Worm (Caenorhabditis elegans) whole organism, L4 larva: Measurements from ENCODE around the gene inf-1.

Experiments
- D1046.2 ChIP-seq: fragments of 200-800 bp; sonication (Bioruptor generic); IDR thresholded peaks from 2 replicates; pipeline ENCODE4 v1.3.6; 2022; ENCODE audit warnings: missing genetic modification characterization, missing compliant biosample characterization
- F37D6.2 ChIP-seq: sonication (generic microtip); optimal IDR thresholded peaks from 2 replicates; lab custom pipeline; 2016; ENCODE audit warnings: mild to moderate bottlenecking, missing genetic modification characterization, missing compliant biosample characterization
- F49E8.2 ChIP-seq: sonication (generic microtip); optimal IDR thresholded peaks from 2 replicates; lab custom pipeline; 2016; ENCODE audit warnings: missing compliant biosample characterization, mild to moderate bottlenecking, missing genetic modification characterization, borderline replicate concordance
- Y105C5A.15 ChIP-seq: fragments of 200-800 bp; sonication (Bioruptor generic); IDR thresholded peaks from 2 replicates; pipeline ENCODE4 v1.3.6; 2022; ENCODE audit warnings: missing genetic modification characterization, missing compliant biosample characterization
- Y48G9A.11 ChIP-seq: fragments of 200-800 bp; sonication (Bioruptor generic); IDR thresholded peaks from 2 replicates; pipeline ENCODE4 v1.3.6; 2022; ENCODE audit warnings: missing genetic modification reagents, missing genetic modification characterization, missing compliant biosample characterization
- Y5F2A.4 ChIP-seq: fragments of 200-800 bp; sonication (Bioruptor generic); optimal IDR thresholded peaks from 2 replicates; lab custom pipeline; 2018; ENCODE audit warnings: mild to moderate bottlenecking, missing genetic modification characterization, missing compliant biosample characterization
- aha-1 ChIP-seq: fragments of 150-350 bp; peaks from one replicate; lab custom pipeline; 2014; ENCODE audit warnings: missing biosample characterization, missing genetic modification characterization
- attf-4 ChIP-seq: sonication (generic microtip); optimal IDR thresholded peaks from 3 replicates; lab custom pipeline; 2017; ENCODE audit warnings: missing biosample characterization, missing genetic modification characterization
- ceh-32 ChIP-seq: sonication (generic microtip); optimal IDR thresholded peaks from 2 replicates; lab custom pipeline; 2016; ENCODE audit warnings: mild to moderate bottlenecking, missing genetic modification characterization, missing compliant biosample characterization; ENCODE audit not compliant: poor library complexity
- ceh-44 ChIP-seq: fragments of 200-800 bp; sonication (Bioruptor generic); IDR thresholded peaks from 2 replicates; pipeline ENCODE4 v1.3.6; 2022; ENCODE audit warnings: missing genetic modification reagents, missing genetic modification characterization, missing compliant biosample characterization
- daf-8 ChIP-seq: fragments of 200-800 bp; sonication (Bioruptor generic); IDR thresholded peaks from 2 replicates; pipeline ENCODE4 v1.3.6; 2022; ENCODE audit warnings: missing genetic modification characterization, missing compliant biosample characterization
- dpl-1 ChIP-seq: fragments of 150-350 bp; optimal IDR thresholded peaks from 2 replicates; lab custom pipeline; 2014; ENCODE audit warnings: missing biosample characterization, missing genetic modification reagents, missing genetic modification characterization
- duxl-1 ChIP-seq: sonication (generic microtip); optimal IDR thresholded peaks from 2 replicates; lab custom pipeline; 2016; ENCODE audit warnings: mild to moderate bottlenecking, missing genetic modification characterization, moderate library complexity, missing compliant biosample characterization; ENCODE audit not compliant: poor library complexity
- dve-1 ChIP-seq: sonication (generic microtip); optimal IDR thresholded peaks from 2 replicates; lab custom pipeline; 2017; ENCODE audit warnings: antibody characterized with exemption, mild to moderate bottlenecking, missing genetic modification characterization, missing compliant biosample characterization; ENCODE audit not compliant: insufficient read depth
- egl-43 ChIP-seq: fragments of 200-800 bp; sonication (Bioruptor generic); IDR thresholded peaks from 2 replicates; pipeline ENCODE4 v1.3.6; 2022; ENCODE audit warnings: missing genetic modification reagents, missing genetic modification characterization, missing compliant biosample characterization
- fos-1 ChIP-seq: fragments of 150-350 bp; optimal IDR thresholded peaks from 2 replicates; lab custom pipeline; 2014; ENCODE audit warnings: missing biosample characterization, missing genetic modification characterization
- gei-8 ChIP-seq: fragments of 200-800 bp; sonication (Bioruptor generic); optimal IDR thresholded peaks from 2 replicates; lab custom pipeline; 2018; ENCODE audit warnings: mild to moderate bottlenecking, missing genetic modification characterization, missing compliant biosample characterization
- hif-1 ChIP-seq, 2 experiments: sonication (generic microtip); optimal IDR thresholded peaks; 2 replicates each; lab custom pipeline; 2016 to 2017; ENCODE audit warnings: missing compliant biosample characterization in 2 of 2, missing genetic modification characterization in 2 of 2, missing genetic modification reagents in 2 of 2, missing genotype in 2 of 2, mild to moderate bottlenecking in 1 of 2
- hlh-30 ChIP-seq: sonication (generic microtip); optimal IDR thresholded peaks from 2 replicates; lab custom pipeline; 2017; ENCODE audit warnings: antibody characterized with exemption, mild to moderate bottlenecking, missing genetic modification characterization, missing compliant biosample characterization; ENCODE audit not compliant: insufficient read depth
- hmg-1.1 ChIP-seq: fragments of 200-800 bp; sonication (Bioruptor generic); IDR thresholded peaks from 2 replicates; pipeline ENCODE4 v1.3.6; 2022; ENCODE audit warnings: missing genetic modification reagents, missing genetic modification characterization, missing compliant biosample characterization
- lin-13 ChIP-seq: fragments of 150-350 bp; optimal IDR thresholded peaks from 2 replicates; lab custom pipeline; 2014; ENCODE audit warnings: missing biosample characterization, missing genetic modification reagents, missing genetic modification characterization
- lin-15B ChIP-seq: fragments of 150-350 bp; sonication (generic microtip); optimal IDR thresholded peaks from 3 replicates; lab custom pipeline; 2014; ENCODE audit warnings: missing biosample characterization, missing genetic modification characterization
- lin-38 ChIP-seq: fragments of 200-800 bp; sonication (Bioruptor generic); IDR thresholded peaks from 2 replicates; pipeline ENCODE4 v1.3.6; 2022; ENCODE audit warnings: missing genetic modification reagents, missing genetic modification characterization, missing compliant biosample characterization
- lin-39 ChIP-seq: fragments of 150-350 bp; optimal IDR thresholded peaks from 2 replicates; lab custom pipeline; 2014; ENCODE audit warnings: missing biosample characterization, missing genetic modification reagents, missing genetic modification characterization
- madf-9 ChIP-seq: fragments of 200-800 bp; sonication (Bioruptor generic); conservative IDR thresholded peaks from 2 replicates; pipeline ENCODE4 v1.3.6; 2022; ENCODE audit warnings: missing genetic modification reagents, missing genetic modification characterization, missing compliant biosample characterization
- mdl-1 ChIP-seq, 2 experiments: fragments of 150-350 bp in 1 of 2; sonication (generic microtip) in 1 of 2; optimal IDR thresholded peaks; 2 replicates each; lab custom pipeline; 2014 to 2017; ENCODE audit warnings: missing biosample characterization in 2 of 2, missing genetic modification characterization in 2 of 2
- mdt-29 ChIP-seq: fragments of 200-800 bp; sonication (Bioruptor generic); IDR thresholded peaks from 2 replicates; pipeline ENCODE4 v1.3.6; 2022; ENCODE audit warnings: missing genetic modification reagents, missing genetic modification characterization, missing compliant biosample characterization
- mes-2 ChIP-seq: sonication (generic microtip); optimal IDR thresholded peaks from 2 replicates; lab custom pipeline; 2016; ENCODE audit warnings: missing genotype, mild to moderate bottlenecking, missing genetic modification characterization, missing compliant biosample characterization; ENCODE audit not compliant: poor library complexity, severe bottlenecking
- mxl-2 ChIP-seq: fragments of 200-800 bp; sonication (Bioruptor generic); conservative IDR thresholded peaks from 2 replicates; pipeline ENCODE4 v1.3.6; 2022; ENCODE audit warnings: missing genetic modification reagents, missing genetic modification characterization, missing compliant biosample characterization
- nhr-10 ChIP-seq: fragments of 150-350 bp; optimal IDR thresholded peaks from 2 replicates; lab custom pipeline; 2014; ENCODE audit warnings: missing biosample characterization, missing genetic modification characterization
- nhr-102 ChIP-seq: sonication (generic microtip); optimal IDR thresholded peaks from 2 replicates; lab custom pipeline; 2016; ENCODE audit warnings: mild to moderate bottlenecking, missing genetic modification characterization, moderate library complexity, missing compliant biosample characterization
- nhr-11 ChIP-seq: fragments of 150-350 bp; optimal IDR thresholded peaks from 2 replicates; lab custom pipeline; 2014; ENCODE audit warnings: missing biosample characterization, missing genetic modification characterization
- nhr-111 ChIP-seq: fragments of 200-800 bp; sonication (Bioruptor generic); optimal IDR thresholded peaks from 2 replicates; lab custom pipeline; 2018; ENCODE audit warnings: mild to moderate bottlenecking, missing genetic modification characterization, missing compliant biosample characterization
- nhr-41 ChIP-seq: fragments of 200-800 bp; sonication (Bioruptor generic); IDR thresholded peaks from 2 replicates; pipeline ENCODE4 v1.3.6; 2022; ENCODE audit warnings: missing genetic modification reagents, missing genetic modification characterization, missing compliant biosample characterization
- nhr-42 ChIP-seq: fragments of 200-800 bp; sonication (Bioruptor generic); IDR thresholded peaks from 2 replicates; pipeline ENCODE4 v1.3.6; 2022; ENCODE audit warnings: missing genetic modification characterization, missing compliant biosample characterization
- pqm-1 ChIP-seq: sonication (generic microtip); optimal IDR thresholded peaks from 2 replicates; lab custom pipeline; 2017; ENCODE audit warnings: missing biosample characterization, missing genetic modification characterization
- rbr-2 ChIP-seq: sonication (generic microtip); optimal IDR thresholded peaks from 2 replicates; lab custom pipeline; 2016; ENCODE audit warnings: missing genotype, missing genetic modification characterization, missing compliant biosample characterization
- saeg-2 ChIP-seq: fragments of 200-800 bp; sonication (Bioruptor generic); IDR thresholded peaks from 2 replicates; pipeline ENCODE4 v1.3.6; 2022; ENCODE audit warnings: missing genetic modification reagents, missing genetic modification characterization, missing compliant biosample characterization
- sdz-12 ChIP-seq: fragments of 200-800 bp; sonication (Bioruptor generic); optimal IDR thresholded peaks from 2 replicates; lab custom pipeline; 2018; ENCODE audit warnings: mild to moderate bottlenecking, missing genetic modification characterization, missing compliant biosample characterization
- set-16 ChIP-seq: fragments of 200-800 bp; sonication (Bioruptor generic); IDR thresholded peaks from 2 replicates; pipeline ENCODE4 v1.3.6; 2022; ENCODE audit warnings: missing genetic modification reagents, missing genetic modification characterization, missing compliant biosample characterization
- snpc-1.2 ChIP-seq: fragments of 200-800 bp; sonication (Bioruptor generic); IDR thresholded peaks from 2 replicates; pipeline ENCODE4 v1.3.6; 2022; ENCODE audit warnings: missing genetic modification reagents, missing genetic modification characterization, missing compliant biosample characterization
- snpc-4 ChIP-seq: fragments of 150-350 bp; optimal IDR thresholded peaks from 2 replicates; lab custom pipeline; 2014; ENCODE audit warnings: missing biosample characterization, missing genetic modification characterization
- spr-3 ChIP-seq: fragments of 200-800 bp; sonication (Bioruptor generic); optimal IDR thresholded peaks from 2 replicates; lab custom pipeline; 2018; ENCODE audit warnings: mild to moderate bottlenecking, missing genetic modification characterization, missing compliant biosample characterization
- tag-97 ChIP-seq: fragments of 200-800 bp; sonication (Bioruptor generic); IDR thresholded peaks from 2 replicates; pipeline ENCODE4 v1.3.6; 2022; ENCODE audit warnings: missing genetic modification characterization, missing compliant biosample characterization
- tra-1 ChIP-seq: fragments of 200-800 bp; sonication (Bioruptor generic); IDR thresholded peaks from 2 replicates; pipeline ENCODE4 v1.3.6; 2022; ENCODE audit warnings: missing genetic modification reagents, missing genetic modification characterization, missing compliant biosample characterization
- unc-130 ChIP-seq: sonication (generic microtip); optimal IDR thresholded peaks from 2 replicates; lab custom pipeline; 2016; ENCODE audit warnings: missing genetic modification reagents, missing genetic modification characterization, missing compliant biosample characterization
- vab-7 ChIP-seq: fragments of 200-800 bp; sonication (Bioruptor generic); IDR thresholded peaks from 2 replicates; pipeline ENCODE4 v1.3.6; 2022; ENCODE audit warnings: missing genetic modification reagents, missing genetic modification characterization, missing compliant biosample characterization
- zag-1 ChIP-seq: fragments of 150-350 bp; optimal IDR thresholded peaks from 2 replicates; lab custom pipeline; 2014; ENCODE audit warnings: missing biosample characterization, missing genetic modification characterization
- zfp-2 ChIP-seq: sonication (generic microtip); optimal IDR thresholded peaks from 2 replicates; lab custom pipeline; 2016; ENCODE audit warnings: mild to moderate bottlenecking, missing genetic modification characterization, missing compliant biosample characterization
- zip-11 ChIP-seq: fragments of 200-800 bp; sonication (Bioruptor generic); IDR thresholded peaks from 2 replicates; pipeline ENCODE4 v1.3.6; 2022; ENCODE audit warnings: missing genetic modification characterization, missing compliant biosample characterization

Gene inf-1

DNA sequence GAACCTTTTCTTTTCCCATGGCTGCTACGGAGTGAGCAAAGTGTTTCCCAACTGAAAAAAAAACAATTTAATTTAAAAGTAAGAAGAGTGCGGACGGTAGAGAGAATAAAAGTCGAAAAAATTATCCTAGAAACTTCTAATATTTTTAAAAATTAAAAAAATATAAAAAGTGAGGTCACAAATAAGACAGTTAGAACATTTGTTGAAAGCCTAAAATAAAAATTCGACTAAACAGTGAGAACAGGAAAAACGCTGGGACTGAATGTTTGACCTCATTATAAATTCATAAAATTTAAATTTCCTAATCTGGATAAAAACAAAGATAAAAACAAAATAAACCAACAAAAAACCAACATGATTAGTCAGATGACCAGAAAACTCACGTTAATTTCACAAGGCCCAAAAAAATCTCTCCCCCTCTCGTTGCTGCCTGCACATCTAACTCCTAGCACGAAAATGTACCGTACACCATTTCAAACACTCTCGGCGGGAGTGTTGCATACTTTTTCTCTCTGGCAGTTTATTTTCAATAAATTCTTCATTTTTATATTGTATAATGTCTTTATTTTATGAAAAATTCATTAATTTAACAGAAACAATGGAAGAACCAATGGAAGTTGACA is 41.8 kb downstream of the inf-1 start, which contains the start of the genes eef-1A.1 and rfc-4 (continued):
- TF ChIP-seq lin-15B (tag; lab: Kevin White, UChicago) (peak; percentile 42), nhr-11 (tag; lab: Kevin White, UChicago) (peak; percentile 98), Y105C5A.15 (GFP tag; lab: Robert Waterston, UW) (no peak), nhr-42 (no peak), egl-43 (GFP tag; lab: Robert Waterston, UW) (peak; percentile 63; the same call in 1 of the 2 replicates), mdt-29 (GFP tag; lab: Robert Waterston, UW) (peak; percentile 24; the same call in 1 of the 2 replicates), tra-1 (GFP tag; lab: Robert Waterston, UW) (peak; percentile 36; the same call in 1 of the 2 replicates), hmg-1.1 (GFP tag; lab: Robert Waterston, UW) (peak; percentile 92), vab-7 (GFP tag; lab: Robert Waterston, UW) (peak; percentile 56), ceh-44 (GFP tag; lab: Robert Waterston, UW) (no peak), dve-1 (tag; lab: Kevin White, UChicago) (peak; percentile 99), snpc-4 (tag; lab: Kevin White, UChicago) (no peak), madf-9 (peak; percentile 69; the same call in 1 of the 2 replicates), mes-2 (peak; percentile 97), tag-97 (GFP tag; lab: Robert Waterston, UW) (no peak), aha-1 (tag; lab: Kevin White, UChicago) (peak; percentile 99), saeg-2 (no peak), rbr-2 (tag; lab: Kevin White, UChicago) (peak; percentile 94), spr-3 (GFP tag; lab: Kevin White, UChicago) (peak; percentile 55), attf-4 (no peak), F49E8.2 (tag; lab: Kevin White, UChicago) (peak; percentile 71), zag-1 (tag; lab: Kevin White, UChicago) (no peak), fos-1 (tag; lab: Kevin White, UChicago) (no peak), unc-130 (peak; percentile 87), lin-38 (GFP tag; lab: Robert Waterston, UW) (peak; percentile 90), zfp-2 (tag; lab: Kevin White, UChicago) (peak; percentile 96), lin-39 (tag; lab: Kevin White, UChicago) (peak; percentile 55), nhr-41 (GFP tag; lab: Robert Waterston, UW) (no peak), Y5F2A.4 (GFP tag; lab: Kevin White, UChicago) (peak; percentile 13), gei-8 (GFP tag; lab: Kevin White, UChicago) (no peak), mxl-2 (GFP tag; lab: Robert Waterston, UW) (no peak), hif-1 (tag; optimal IDR thresholded peaks at IDR 0.05; lab: Kevin White, UChicago) (peak; percentile 68 to 93), duxl-1 (peak; percentile 89), ceh-32 (tag; lab: Kevin White, UChicago) (no peak), zip-11 (GFP tag; lab: Robert Waterston, UW) (no peak), hlh-30 (tag; lab: Kevin White, UChicago) (peak; percentile 100), set-16 (GFP tag; lab: Robert Waterston, UW) (no peak), sdz-12 (no peak), nhr-10 (tag; lab: Kevin White, UChicago) (no peak), pqm-1 (tag; lab: Kevin White, UChicago) (peak; percentile 41), nhr-111 (GFP tag; lab: Kevin White, UChicago) (no peak), snpc-1.2 (GFP tag; lab: Robert Waterston, UW) (peak; percentile 47; the same call in 1 of the 2 replicates), nhr-102 (tag; lab: Kevin White, UChicago) (peak; percentile 89), mdl-1 (tag; optimal IDR thresholded peaks at IDR 0.05; lab: Kevin White, UChicago) (peak; percentile 24 to 91), F37D6.2 (tag; lab: Kevin White, UChicago) (peak; percentile 80), lin-13 (GFP tag; lab: Kevin White, UChicago) (peak; percentile 93), dpl-1 (GFP tag; lab: Kevin White, UChicago) (peak; percentile 96), D1046.2 (GFP tag; lab: Robert Waterston, UW) (no peak), daf-8 (GFP tag; lab: Robert Waterston, UW) (no peak), Y48G9A.11 (peak; percentile 77)
